Worm (Caenorhabditis elegans): ENCODE measurements around the gene ins-13.

DNA sequence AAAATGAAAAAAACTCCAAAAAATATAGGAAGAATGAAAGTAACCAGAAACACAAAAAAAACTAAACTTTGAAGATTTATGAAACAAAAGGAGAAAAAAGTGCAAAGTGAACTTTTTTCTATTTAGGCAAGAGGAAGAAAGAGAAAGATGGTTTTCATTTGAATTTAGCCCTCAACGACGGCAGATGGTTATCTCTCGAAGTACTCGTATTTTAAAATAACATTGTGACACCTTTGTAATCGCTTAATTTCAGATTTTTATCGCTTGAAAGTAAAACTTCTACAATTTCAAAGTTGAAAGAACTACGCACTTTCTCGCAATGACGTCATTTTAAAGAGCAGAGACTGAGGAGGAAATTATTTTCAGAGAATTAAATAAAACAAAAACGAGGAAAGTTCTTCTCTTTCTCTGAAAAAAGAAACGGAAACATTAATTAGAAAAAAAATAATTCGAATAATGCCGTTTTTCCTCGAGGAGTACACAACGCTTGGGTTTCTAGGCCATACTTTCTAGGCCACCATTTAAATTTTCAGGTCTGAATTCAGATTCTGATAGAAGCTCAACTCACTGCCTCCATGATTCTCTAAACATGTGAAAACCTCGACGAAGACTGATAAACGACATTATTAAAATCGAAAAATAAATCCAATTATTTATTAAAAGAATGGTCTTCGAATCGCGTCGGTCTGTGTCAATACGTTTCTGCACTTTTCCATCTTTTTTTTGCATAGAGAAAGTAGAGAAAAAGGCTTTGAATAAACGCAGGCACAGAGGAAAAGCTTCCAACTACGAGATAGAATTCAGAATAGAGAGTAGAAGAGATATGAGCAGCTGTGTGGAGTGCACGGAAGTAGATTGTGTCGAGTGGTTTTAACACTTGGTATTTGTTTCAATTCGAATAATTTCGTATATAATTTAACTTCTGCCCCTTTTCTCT, 33.0 kb downstream of the ins-13 start:
- TF ChIP-seq elt-2 (tag; optimal IDR thresholded peaks at IDR 0.05) (no peak), ceh-9 (tag; optimal IDR thresholded peaks at IDR 0.05) (no peak), sox-2 (GFP tag; IDR thresholded peaks at IDR 0.05) (no peak), ceh-31 (tag; optimal IDR thresholded peaks at IDR 0.05) (peak; percentile 65), ceh-45 (GFP tag; IDR thresholded peaks at IDR 0.05) (no peak), fkh-10 (GFP tag; optimal IDR thresholded peaks at IDR 0.05) (no peak), ceh-30 (tag; optimal IDR thresholded peaks at IDR 0.05) (no peak)
